Worm (Caenorhabditis elegans) whole organism, dauer: ENCODE results near the gene txt-13.

Source experiments
- unc-62 ChIP-seq: sonication (generic microtip); optimal IDR thresholded peaks from 2 replicates; lab custom pipeline; 2017; ENCODE audit warnings: missing biosample characterization, missing genetic modification reagents, missing genetic modification characterization

Gene txt-13

DNA sequence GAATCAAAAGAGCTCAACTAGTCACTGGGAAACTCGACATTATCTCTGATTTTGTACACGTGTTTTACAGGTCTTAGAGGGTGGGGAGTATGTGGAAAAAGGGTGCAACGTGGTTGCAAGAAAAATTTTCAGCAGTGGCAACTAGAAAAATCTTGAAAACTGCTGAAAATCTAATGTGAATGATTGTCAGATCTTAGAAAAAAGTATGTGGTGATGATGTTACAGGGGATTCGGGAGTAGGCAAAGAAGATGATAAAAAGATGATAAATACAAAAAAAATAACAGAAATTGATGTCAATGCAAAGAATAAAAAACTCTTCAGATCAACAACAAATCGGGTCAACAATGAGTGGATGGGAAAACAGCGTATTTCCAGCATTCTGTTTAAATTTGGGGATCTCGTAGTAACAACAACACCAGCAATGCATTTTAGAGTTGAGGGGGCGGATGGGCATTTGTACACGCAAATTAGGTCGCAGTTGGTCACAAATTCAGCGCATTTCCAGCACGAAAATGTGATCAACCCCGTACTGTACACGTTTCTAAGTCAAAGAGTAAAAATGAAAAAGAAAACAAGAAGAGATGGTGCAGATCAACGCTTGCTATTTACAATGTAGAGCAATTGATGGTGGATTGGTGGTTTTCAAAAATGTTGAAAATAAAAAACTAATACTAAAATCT, 26.8 kb upstream of the txt-13 start:
- no peak for TF ChIP-seq unc-62 (GFP tag; lab: Kevin White, UChicago)

DNA sequence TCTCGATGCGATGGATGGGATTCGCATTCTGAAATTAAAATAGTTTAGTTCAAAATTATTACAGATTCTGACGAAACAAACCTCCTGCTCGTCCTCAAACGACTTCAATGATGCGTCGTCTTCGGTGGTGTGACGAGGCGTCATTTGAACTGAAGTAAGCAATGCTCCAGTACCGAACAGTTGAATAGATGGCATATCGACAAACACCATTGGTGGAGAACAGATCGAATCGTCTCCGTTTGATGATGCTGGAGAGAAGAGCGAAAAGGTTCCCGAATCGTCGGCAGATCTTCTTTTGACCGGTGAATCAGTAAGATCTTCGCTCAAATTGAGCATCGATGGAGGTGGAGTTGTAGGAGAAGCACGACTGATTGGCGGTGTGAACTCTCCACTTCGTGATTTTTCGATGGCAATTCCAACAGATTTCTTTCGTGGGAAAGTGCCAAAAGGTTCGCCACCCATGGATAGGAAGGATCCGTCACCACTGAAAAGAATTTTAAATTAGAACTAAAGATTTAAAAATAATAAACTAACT, 26.0 kb upstream of the txt-13 start:
- TF ChIP-seq unc-62 (GFP tag; lab: Kevin White, UChicago), result no peak

DNA sequence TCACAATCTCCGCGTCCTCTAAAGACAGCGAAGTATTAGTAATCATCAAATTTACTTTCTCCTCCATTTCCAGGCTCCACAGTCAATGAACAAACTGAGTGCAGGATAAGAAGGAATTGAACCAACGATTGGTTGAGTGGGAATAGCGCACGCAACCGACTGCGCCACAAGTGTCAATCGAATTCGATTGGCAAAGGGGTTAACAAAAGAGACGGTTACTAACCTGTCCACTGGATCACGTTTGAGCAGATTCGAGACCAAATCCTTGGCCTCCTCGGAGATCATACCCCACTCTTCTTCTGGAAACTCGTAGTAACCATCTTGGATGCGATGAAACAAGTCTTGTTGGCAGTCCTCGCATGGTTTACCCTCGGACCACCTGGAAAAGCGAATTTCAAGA, 25.2 kb upstream of the txt-13 start:
- no peak for TF ChIP-seq unc-62 (GFP tag; lab: Kevin White, UChicago)

DNA sequence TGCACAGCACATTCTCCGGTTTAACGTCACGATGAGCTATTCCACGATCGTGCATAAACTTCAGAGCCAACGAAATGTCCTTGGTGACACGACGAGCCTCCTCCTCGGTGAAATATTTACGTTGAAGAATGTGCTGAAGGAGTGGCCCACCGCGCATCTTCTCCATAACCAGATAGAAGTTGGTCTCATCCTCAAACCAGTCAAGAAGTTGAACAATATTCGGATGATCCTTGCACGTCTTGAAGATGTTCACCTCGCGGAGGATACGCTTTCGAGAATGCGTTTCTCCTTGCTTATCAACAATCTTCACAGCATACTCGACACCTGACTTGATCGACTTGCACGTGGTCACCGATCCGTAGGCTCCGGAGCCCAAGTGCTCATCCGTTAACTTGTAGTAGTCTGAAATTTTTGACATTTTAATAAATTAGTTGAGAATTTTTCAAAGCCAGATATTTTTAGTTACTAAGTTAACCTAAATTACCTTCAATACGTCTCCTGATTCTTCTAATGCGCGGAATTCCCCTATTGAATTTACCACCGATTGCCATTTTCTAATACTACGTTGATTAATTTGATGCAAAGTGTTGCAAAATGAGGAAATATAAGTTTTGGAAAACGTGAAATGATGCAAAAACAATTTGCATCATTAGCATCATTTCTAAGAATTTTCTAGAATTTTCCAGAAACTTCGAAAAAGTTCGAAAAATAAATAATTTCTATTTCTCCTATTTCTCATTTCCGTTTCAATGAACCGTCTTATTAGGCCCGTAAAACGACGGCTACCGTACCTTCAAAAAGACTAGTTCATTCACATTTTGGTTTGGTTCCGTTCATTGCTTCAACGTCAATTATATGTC, 24.2 kb upstream of the txt-13 start:
- TF ChIP-seq unc-62 (GFP tag; lab: Kevin White, UChicago), result no peak

DNA sequence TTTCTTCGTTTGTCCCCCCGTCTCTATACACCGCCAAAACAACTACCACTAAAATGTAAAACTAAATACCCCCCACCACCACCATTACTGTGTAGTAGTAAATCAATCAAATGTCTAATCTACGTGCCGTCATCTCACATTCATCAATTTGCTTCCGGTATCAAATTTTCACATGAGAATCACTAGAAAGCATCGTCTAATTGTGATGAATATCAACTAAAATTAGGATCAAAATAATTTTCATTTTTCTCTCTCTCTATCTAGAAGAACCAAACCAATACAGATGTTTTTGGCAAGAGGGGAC, 23.7 kb upstream of the txt-13 start:
- no peak for TF ChIP-seq unc-62 (GFP tag; lab: Kevin White, UChicago)

DNA sequence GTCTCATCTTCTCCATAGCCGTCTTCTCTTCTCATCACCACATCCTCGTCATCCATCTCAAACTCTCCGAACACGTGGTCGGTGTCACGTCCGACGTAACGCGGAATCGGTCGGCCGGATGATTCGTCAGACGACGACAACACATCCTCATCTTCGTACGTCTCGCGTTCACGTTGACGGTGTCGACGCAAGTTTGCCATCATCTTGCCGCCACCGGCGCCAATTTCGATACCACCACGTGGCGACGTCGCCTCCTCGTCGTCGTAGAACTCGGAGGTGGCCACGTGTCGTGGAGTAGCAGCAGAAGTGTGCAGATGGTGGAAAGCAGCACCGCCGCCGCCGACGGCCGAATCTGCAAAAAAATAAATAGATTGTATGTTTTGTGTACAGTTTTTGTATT, 23.1 kb upstream of the txt-13 start:
- no peak for TF ChIP-seq unc-62 (GFP tag; lab: Kevin White, UChicago)

DNA sequence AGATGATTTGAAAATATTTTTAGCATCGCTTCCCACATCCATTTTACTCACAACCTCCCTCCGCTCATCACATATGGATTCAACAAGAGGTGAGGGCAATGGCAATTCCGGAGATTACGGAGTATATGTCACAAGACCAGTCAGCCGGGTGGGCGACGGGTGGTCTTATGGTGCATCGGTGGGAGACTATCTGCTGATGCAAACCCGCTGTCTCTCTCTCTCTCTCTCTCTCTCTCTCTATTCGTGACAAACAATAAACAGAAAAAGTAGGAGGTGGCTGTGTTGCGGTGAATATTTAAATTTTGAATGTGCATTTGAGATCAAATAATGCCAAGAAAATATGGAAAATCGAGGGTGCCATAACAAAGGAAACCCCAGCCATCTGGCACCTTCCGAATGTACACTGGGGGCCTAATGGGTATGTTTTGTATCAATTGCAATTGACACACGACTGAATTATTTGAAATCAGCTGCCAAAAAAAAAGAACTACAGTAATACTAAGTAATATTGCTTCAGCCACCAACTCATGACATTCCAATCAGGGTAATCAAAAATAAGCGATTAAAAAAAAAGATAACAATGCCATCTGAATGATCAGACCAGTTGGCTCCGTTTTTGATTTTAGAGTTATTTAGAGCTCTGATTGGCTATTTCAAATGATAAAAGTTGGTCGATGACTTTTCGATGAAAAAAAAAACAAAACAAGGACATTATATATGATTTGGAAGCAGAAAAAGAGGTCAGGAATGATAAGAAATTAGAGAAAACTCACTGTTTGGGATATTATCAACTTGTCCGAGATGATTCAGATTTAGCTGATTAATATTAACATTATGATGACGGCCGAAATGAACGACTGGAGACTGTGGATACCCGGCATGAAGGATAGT, 22.4 kb upstream of the txt-13 start:
- TF ChIP-seq unc-62 (GFP tag; lab: Kevin White, UChicago), result no peak

DNA sequence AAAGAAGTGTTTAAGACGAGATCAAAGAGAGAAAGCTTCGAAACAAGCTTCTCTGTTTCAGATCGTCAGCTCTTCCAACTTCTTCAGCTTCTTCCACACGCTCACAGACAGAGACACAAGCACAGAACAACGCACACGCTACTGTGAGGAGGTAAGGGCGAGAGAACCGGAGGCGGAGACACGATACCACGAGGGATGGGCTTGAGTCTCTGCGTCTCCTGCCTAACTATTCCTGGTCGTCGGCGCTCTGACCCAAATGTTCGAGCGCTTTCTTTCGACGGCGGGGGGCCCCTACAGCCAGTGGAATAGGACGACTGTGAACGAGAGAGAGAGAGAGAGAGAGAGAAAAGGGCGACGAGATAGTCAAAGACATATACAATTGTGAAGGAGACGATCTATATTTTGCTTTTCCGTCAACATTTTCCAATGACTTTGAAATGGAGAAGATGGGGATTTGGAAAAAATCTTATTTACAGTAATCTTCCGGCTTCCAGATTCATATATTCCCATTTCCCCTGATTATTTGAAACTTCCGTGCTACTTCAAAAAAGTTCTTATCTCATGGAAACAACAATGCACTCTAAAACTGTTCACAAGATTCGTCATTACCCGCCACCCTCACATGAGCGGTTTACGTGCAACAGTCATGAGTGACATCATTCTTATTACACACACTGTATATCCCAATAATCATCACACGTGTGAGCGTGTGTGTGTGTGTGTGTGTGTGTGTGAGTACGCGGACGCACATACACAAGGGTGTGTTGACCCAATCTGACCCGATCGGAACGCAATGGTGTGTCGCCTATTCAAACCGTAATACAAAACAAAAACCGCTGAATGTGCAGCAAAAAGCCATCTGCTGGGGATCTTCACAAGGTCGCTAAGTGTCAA, 21.4 kb upstream of the txt-13 start:
- TF ChIP-seq unc-62 (GFP tag; lab: Kevin White, UChicago), result no peak

DNA sequence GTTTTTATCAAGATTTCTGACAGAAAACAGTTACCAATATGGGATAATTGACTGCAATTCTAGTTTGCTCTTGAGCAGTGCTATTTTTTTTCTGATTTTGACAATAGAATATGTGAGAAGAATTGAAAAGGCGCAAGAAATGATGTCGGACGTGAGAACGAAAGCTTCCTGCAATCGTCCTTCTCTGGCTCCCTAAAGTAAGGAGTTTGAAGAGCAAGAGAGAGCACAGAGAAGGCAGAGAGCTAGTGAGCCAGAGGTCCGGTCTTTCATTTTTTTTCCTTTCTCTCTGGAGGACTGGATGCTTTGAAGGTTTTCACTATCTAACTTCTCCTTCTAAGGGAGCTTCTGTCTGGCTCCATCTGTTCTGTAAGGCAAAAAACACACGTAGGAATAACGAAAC, 20.2 kb upstream of the txt-13 start:
- no peak for TF ChIP-seq unc-62 (GFP tag; lab: Kevin White, UChicago)

DNA sequence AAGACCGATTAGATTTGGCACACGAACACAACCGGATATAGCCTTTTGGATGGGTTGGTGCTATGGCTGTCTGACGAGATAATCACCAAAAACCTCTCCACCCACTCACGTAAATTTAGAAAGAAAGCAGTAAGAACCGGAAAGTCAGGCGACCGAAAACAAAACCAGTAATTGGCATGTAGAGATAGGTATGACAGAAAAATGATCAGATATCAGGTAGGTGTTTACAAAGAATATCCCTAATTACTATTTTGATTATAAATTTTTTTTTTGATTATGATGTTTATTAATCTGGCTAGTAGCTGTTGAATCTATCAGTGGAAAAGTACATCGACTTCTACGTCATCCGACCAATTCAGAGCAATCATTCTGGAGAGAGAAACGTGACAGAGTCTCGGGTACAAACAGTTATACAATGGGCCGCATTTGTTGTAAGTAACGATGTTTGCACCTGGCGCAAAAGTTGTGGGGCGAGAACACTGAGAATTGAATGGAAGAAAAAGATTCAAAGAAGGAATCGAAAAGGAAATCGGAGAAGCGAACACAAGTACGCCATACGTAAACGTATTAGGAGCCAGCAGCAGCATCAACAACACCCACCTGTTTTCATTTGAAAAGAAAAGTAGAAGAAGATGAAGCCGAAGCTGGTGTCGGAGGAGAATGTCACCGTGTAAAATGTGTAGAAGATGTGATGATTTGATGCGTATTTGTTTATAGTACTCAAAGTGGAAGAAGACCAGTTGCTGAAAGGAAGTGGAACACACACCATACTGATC, 19.3 kb upstream of the txt-13 start:
- TF ChIP-seq unc-62 (GFP tag; lab: Kevin White, UChicago), result no peak

DNA sequence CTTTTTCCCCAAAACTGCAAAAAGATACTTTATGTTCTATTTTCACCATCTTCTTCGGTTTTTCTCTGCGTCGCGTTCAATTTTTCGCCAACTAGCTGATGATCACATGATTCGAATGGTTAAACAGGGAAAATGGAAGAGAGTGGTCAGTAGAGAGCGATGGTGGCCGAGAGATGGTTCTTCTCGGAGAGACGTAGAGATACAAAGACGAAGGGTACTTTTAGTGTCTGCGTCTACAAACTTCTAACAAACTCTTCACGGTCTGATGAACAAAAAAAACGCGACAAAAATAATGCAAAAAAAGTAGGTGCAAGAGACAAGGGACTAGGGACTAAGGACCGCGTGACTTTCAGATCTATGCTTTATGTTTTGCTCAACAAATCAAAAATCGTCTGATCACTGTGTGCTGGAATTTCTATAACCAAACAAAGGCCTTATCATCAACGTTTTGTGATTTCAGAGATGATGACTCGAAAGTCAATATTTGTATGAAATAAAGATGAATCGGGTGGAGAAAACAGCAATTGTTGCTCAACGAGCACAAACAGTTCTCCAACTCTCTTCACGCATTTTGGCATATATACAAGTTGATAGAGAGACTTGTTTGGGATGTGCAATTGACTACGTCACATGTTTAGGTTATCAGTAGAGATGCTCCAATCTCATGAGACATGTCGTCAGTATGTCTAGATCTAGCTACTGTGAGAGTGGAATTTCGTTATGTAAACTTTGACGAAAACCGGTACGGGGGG, 18.2 kb upstream of the txt-13 start:
- TF ChIP-seq unc-62 (GFP tag; lab: Kevin White, UChicago), result peak; percentile 36

DNA sequence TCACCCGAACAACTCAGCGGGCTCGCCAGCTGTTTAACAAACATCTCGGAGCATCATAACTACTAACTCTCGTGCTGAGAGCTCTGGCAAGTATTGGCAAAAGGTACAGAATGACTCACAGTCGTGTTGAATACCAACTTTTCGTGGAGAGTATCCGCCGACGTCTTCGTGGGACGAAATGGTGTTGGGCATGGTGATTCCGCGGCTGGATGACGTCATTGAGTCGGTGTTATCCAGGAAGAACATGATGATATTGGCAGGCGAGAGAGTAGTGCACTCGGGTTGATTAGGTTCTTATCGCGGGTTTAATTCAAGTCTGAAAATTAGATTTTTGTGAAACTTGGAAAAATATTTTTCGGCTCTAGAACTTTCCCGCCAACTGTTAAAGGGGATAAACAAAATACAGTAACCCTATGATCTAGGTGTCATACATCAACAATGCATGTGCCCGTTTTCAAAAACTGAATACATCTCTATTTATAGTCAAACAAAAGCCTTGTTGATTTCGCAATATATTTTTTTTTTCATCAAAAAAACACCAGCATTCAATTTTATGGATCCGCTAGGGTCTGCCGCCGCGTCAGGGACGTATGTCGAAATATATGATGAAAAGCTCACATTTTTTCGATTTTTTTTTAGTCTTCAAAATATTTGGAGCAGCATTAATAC, 16.9 kb upstream of the txt-13 start:
- no peak for TF ChIP-seq unc-62 (GFP tag; lab: Kevin White, UChicago)

DNA sequence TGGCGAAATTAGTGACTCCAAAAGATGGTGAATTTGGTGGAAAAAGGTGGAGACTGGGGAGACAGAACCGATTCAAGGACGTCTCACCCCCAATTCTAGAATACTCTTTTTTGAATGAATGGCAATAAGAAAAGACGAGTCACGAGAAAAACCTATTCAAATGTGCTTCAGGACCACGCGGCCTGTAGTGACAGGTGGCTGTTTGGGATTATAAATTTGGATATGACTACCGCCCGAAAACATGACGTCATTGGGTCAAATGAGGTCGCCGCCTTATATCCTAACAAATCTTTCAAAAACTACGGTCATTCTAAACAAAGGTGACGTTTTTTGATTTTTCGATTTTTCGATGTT, 16.4 kb upstream of the txt-13 start:
- TF ChIP-seq unc-62 (GFP tag; lab: Kevin White, UChicago), result no peak
